Fruit fly (Drosophila melanogaster) whole organism, embryonic: ENCODE measurements around the gene CG32278.

Source experiments
- Atf3 ChIP-seq: fragments of 200-800 bp; sonication (Bioruptor generic); optimal IDR thresholded peaks from 3 replicates; lab custom pipeline; 2016; ENCODE audit warnings: missing biosample characterization, missing genetic modification characterization
- B-H1 ChIP-seq: fragments of 200-800 bp; sonication (Bioruptor generic); IDR thresholded peaks from 3 replicates; pipeline ENCODE4 v1.3.6; 2022; ENCODE audit warnings: missing biosample characterization, missing genetic modification characterization
- BEAF-32 ChIP-seq: fragments of 200-800 bp; sonication (Bioruptor generic); optimal IDR thresholded peaks from 3 replicates; lab custom pipeline; 2017; ENCODE audit warnings: missing biosample characterization, missing genetic modification characterization, mild to moderate bottlenecking, moderate library complexity, missing genetic modification reagents
- Blimp-1 ChIP-seq: fragments of 200-800 bp; sonication (Bioruptor generic); optimal IDR thresholded peaks from 3 replicates; lab custom pipeline; 2018; ENCODE audit warnings: missing biosample characterization, missing genetic modification characterization, mild to moderate bottlenecking, moderate library complexity, missing genetic modification reagents
- CG10267 ChIP-seq: fragments of 200-800 bp; sonication (Bioruptor generic); optimal IDR thresholded peaks from 2 replicates; lab custom pipeline; 2018; ENCODE audit warnings: missing biosample characterization, mild to moderate bottlenecking, missing genetic modification characterization, moderate library complexity
- CG10321 ChIP-seq: fragments of 200-800 bp; sonication (Bioruptor generic); IDR thresholded peaks from 2 replicates; pipeline ENCODE4 v1.3.6; 2022; ENCODE audit warnings: missing biosample characterization, missing genetic modification characterization
- CG10543 ChIP-seq: fragments of 200-800 bp; sonication (Bioruptor generic); optimal IDR thresholded peaks from 3 replicates; lab custom pipeline; 2017; ENCODE audit warnings: missing biosample characterization, mild to moderate bottlenecking, missing genetic modification characterization, moderate library complexity
- CG11456 ChIP-seq: fragments of 200-800 bp; sonication (Bioruptor generic); IDR thresholded peaks from 3 replicates; pipeline ENCODE4 v1.3.6; 2022; ENCODE audit warnings: missing biosample characterization, missing genetic modification characterization
- CG1529 ChIP-seq: fragments of 200-800 bp; sonication (Bioruptor generic); optimal IDR thresholded peaks from 3 replicates; lab custom pipeline; 2018; ENCODE audit warnings: missing biosample characterization, missing genetic modification characterization
- CG15479 ChIP-seq: fragments of 200-800 bp; sonication (Bioruptor generic); optimal IDR thresholded peaks from 3 replicates; lab custom pipeline; 2019; ENCODE audit warnings: missing biosample characterization, mild to moderate bottlenecking, missing genetic modification characterization, moderate library complexity
- CG1792 ChIP-seq: fragments of 200-800 bp; sonication (Bioruptor generic); optimal IDR thresholded peaks from 2 replicates; lab custom pipeline; 2016; ENCODE audit warnings: missing biosample characterization, missing genetic modification characterization
- CG2199 ChIP-seq: fragments of 200-800 bp; sonication (Bioruptor generic); IDR thresholded peaks from 3 replicates; pipeline ENCODE4 v1.3.6; 2022; ENCODE audit warnings: missing biosample characterization, missing genetic modification characterization
- CG31224 ChIP-seq: fragments of 200-800 bp; sonication (Bioruptor generic); IDR thresholded peaks from 2 replicates; pipeline ENCODE4 v1.3.6; 2022; ENCODE audit warnings: missing biosample characterization, missing genetic modification characterization
- CG43689 ChIP-seq: fragments of 200-800 bp; sonication (Bioruptor generic); IDR thresholded peaks from 2 replicates; pipeline ENCODE4 v1.3.6; 2022; ENCODE audit warnings: missing biosample characterization, missing genetic modification characterization
- CG4404 ChIP-seq: fragments of 200-800 bp; sonication (Bioruptor generic); IDR thresholded peaks from 2 replicates; pipeline ENCODE4 v1.3.6; 2022; ENCODE audit warnings: missing biosample characterization, missing genetic modification characterization
- CG4424 ChIP-seq: fragments of 200-800 bp; sonication (Bioruptor generic); optimal IDR thresholded peaks from 3 replicates; lab custom pipeline; 2016; ENCODE audit warnings: missing biosample characterization, missing genetic modification characterization
- CG4730 ChIP-seq: fragments of 200-800 bp; sonication (Bioruptor generic); IDR thresholded peaks from 2 replicates; pipeline ENCODE4 v1.3.6; 2022; ENCODE audit warnings: missing biosample characterization, missing genetic modification characterization
- CG7786 ChIP-seq: fragments of 200-800 bp; sonication (Bioruptor generic); optimal IDR thresholded peaks from 2 replicates; lab custom pipeline; 2016; ENCODE audit warnings: missing biosample characterization, missing genetic modification characterization
- CG8765 ChIP-seq: fragments of 200-800 bp; sonication (Bioruptor generic); IDR thresholded peaks from 2 replicates; pipeline ENCODE4 v1.3.6; 2022; ENCODE audit warnings: missing biosample characterization, missing genetic modification characterization
- CG9797 ChIP-seq: fragments of 200-800 bp; sonication (Bioruptor generic); optimal IDR thresholded peaks from 3 replicates; lab custom pipeline; 2018; ENCODE audit warnings: missing biosample characterization, mild to moderate bottlenecking, missing genetic modification characterization
- CG9817 ChIP-seq: fragments of 200-800 bp; sonication (Bioruptor generic); optimal IDR thresholded peaks from 2 replicates; lab custom pipeline; 2018; ENCODE audit warnings: missing biosample characterization, mild to moderate bottlenecking, missing genetic modification characterization, moderate library complexity
- CTCF ChIP-seq: fragments of 200-800 bp; sonication (Bioruptor generic); optimal IDR thresholded peaks from 2 replicates; lab custom pipeline; 2017; ENCODE audit warnings: missing biosample characterization, mild to moderate bottlenecking, missing genetic modification characterization, moderate library complexity
- Dip2 ChIP-seq: fragments of 200-800 bp; sonication (Bioruptor generic); IDR thresholded peaks from 2 replicates; pipeline ENCODE4 v1.3.6; 2022; ENCODE audit warnings: missing biosample characterization, missing genetic modification characterization
- Ets97D ChIP-seq: fragments of 200-800 bp; sonication (Bioruptor generic); optimal IDR thresholded peaks from 3 replicates; lab custom pipeline; 2016; ENCODE audit warnings: missing biosample characterization, missing genetic modification characterization
- HLH54F ChIP-seq: fragments of 200-800 bp; sonication (Bioruptor generic); optimal IDR thresholded peaks from 3 replicates; lab custom pipeline; 2016; ENCODE audit warnings: missing biosample characterization, missing genetic modification characterization
- Hr3 ChIP-seq: fragments of 200-800 bp; sonication (Bioruptor generic); optimal IDR thresholded peaks from 3 replicates; lab custom pipeline; 2016; ENCODE audit warnings: missing biosample characterization, missing genetic modification characterization
- MESR4 ChIP-seq: fragments of 200-800 bp; sonication (Bioruptor generic); optimal IDR thresholded peaks from 2 replicates; lab custom pipeline; 2018; ENCODE audit warnings: missing biosample characterization, mild to moderate bottlenecking, missing genetic modification characterization, moderate library complexity
- NfI ChIP-seq: fragments of 200-800 bp; sonication (Bioruptor generic); optimal IDR thresholded peaks from 3 replicates; lab custom pipeline; 2018; ENCODE audit warnings: missing biosample characterization, mild to moderate bottlenecking, missing genetic modification characterization, moderate library complexity
- Ptx1 ChIP-seq: fragments of 200-800 bp; sonication (Bioruptor generic); IDR thresholded peaks from 2 replicates; pipeline ENCODE4 v1.3.6; 2022; ENCODE audit warnings: missing biosample characterization, missing genetic modification characterization
- amos ChIP-seq: fragments of 200-800 bp; sonication (Bioruptor generic); IDR thresholded peaks from 2 replicates; pipeline ENCODE4 v1.3.6; 2022; ENCODE audit warnings: missing biosample characterization, missing genetic modification characterization; ENCODE audit not compliant: partially characterized antibody
- bab2 ChIP-seq: fragments of 200-800 bp; sonication (Bioruptor generic); optimal IDR thresholded peaks from 2 replicates; lab custom pipeline; 2016; ENCODE audit warnings: missing biosample characterization, missing genetic modification characterization
- bigmax ChIP-seq: fragments of 200-800 bp; sonication (Bioruptor generic); optimal IDR thresholded peaks from 2 replicates; lab custom pipeline; 2018; ENCODE audit warnings: missing biosample characterization, mild to moderate bottlenecking, missing genetic modification characterization
- chinmo ChIP-seq: fragments of 200-800 bp; sonication (Bioruptor generic); IDR thresholded peaks from 4 replicates; pipeline ENCODE4 v1.3.6; 2022; ENCODE audit warnings: missing biosample characterization, missing genetic modification characterization; ENCODE audit not compliant: partially characterized antibody
- crp ChIP-seq, 2 experiments: fragments of 200-800 bp; sonication (Bioruptor generic); optimal IDR thresholded peaks; 2 replicates in 1 of 2; 3 replicates in 1 of 2; lab custom pipeline; 2017; ENCODE audit warnings: missing biosample characterization in 2 of 2, missing genetic modification characterization in 2 of 2, mild to moderate bottlenecking in 1 of 2, moderate library complexity in 1 of 2
- dmrt99B ChIP-seq: fragments of 200-800 bp; sonication (Bioruptor generic); optimal IDR thresholded peaks from 2 replicates; lab custom pipeline; 2018; ENCODE audit warnings: missing biosample characterization, mild to moderate bottlenecking, missing genetic modification characterization, moderate library complexity
- ems ChIP-seq: fragments of 200-800 bp; sonication (Bioruptor generic); optimal IDR thresholded peaks from 3 replicates; lab custom pipeline; 2016; ENCODE audit warnings: missing biosample characterization, missing genetic modification characterization
- eve ChIP-seq, 2 experiments: fragments of >200 bp; optimal IDR thresholded peaks; 2 replicates each; lab custom pipeline; 2017; ENCODE audit warnings: missing biosample characterization in 2 of 2, missing genetic modification characterization in 2 of 2
- fd64A ChIP-seq: fragments of 200-800 bp; sonication (Bioruptor generic); optimal IDR thresholded peaks from 3 replicates; lab custom pipeline; 2018; ENCODE audit warnings: missing biosample characterization, mild to moderate bottlenecking, missing genetic modification characterization
- ftz-f1 ChIP-seq: fragments of 200-800 bp; sonication (Bioruptor generic); optimal IDR thresholded peaks from 2 replicates; lab custom pipeline; 2016; ENCODE audit warnings: missing biosample characterization, missing genetic modification characterization
- gcm ChIP-seq: fragments of 200-800 bp; sonication (Bioruptor generic); optimal IDR thresholded peaks from 2 replicates; lab custom pipeline; 2019; ENCODE audit warnings: missing biosample characterization, mild to moderate bottlenecking, missing genetic modification characterization, moderate library complexity
- gem ChIP-seq: fragments of 200-800 bp; sonication (Bioruptor generic); optimal IDR thresholded peaks from 2 replicates; lab custom pipeline; 2019; ENCODE audit warnings: missing biosample characterization, mild to moderate bottlenecking, missing genetic modification characterization, moderate library complexity
- grau ChIP-seq: fragments of 200-800 bp; optimal IDR thresholded peaks from 3 replicates; lab custom pipeline; 2019; ENCODE audit warnings: missing biosample characterization, mild to moderate bottlenecking, missing genetic modification characterization, moderate library complexity
- gsb ChIP-seq: fragments of 200-800 bp; sonication (Bioruptor generic); IDR thresholded peaks from 2 replicates; pipeline ENCODE4 v1.3.6; 2022; ENCODE audit warnings: missing biosample characterization, missing genetic modification characterization
- gt ChIP-seq: fragments of 200-800 bp; sonication (Bioruptor generic); IDR thresholded peaks from 2 replicates; pipeline ENCODE4 v1.3.6; 2022; ENCODE audit warnings: missing biosample characterization, missing genetic modification characterization
- her ChIP-seq: fragments of 200-800 bp; sonication (Bioruptor generic); optimal IDR thresholded peaks from 2 replicates; lab custom pipeline; 2016; ENCODE audit warnings: missing biosample characterization, missing genetic modification characterization
- ind ChIP-seq: fragments of 200-800 bp; sonication (Bioruptor generic); optimal IDR thresholded peaks from 3 replicates; lab custom pipeline; 2016; ENCODE audit warnings: missing biosample characterization, missing genetic modification characterization
- klu ChIP-seq: fragments of 200-800 bp; sonication (Bioruptor generic); IDR thresholded peaks from 2 replicates; pipeline ENCODE4 v1.3.6; 2022; ENCODE audit warnings: missing biosample characterization, missing genetic modification characterization
- lola ChIP-seq, 3 experiments: fragments of >200 bp in 2 of 3; fragments of 200-800 bp in 1 of 3; sonication (Bioruptor generic) in 1 of 3; optimal IDR thresholded peaks; 2 replicates each; lab custom pipeline; 2017 to 2019; ENCODE audit warnings: missing biosample characterization in 3 of 3, missing genetic modification characterization in 3 of 3, mild to moderate bottlenecking in 1 of 3, moderate library complexity in 1 of 3
- p53 ChIP-seq: fragments of 200-800 bp; sonication (Bioruptor generic); optimal IDR thresholded peaks from 2 replicates; lab custom pipeline; 2016; ENCODE audit warnings: missing biosample characterization, missing genetic modification characterization
- pita ChIP-seq: fragments of 200-800 bp; sonication (Bioruptor generic); optimal IDR thresholded peaks from 2 replicates; lab custom pipeline; 2017; ENCODE audit warnings: missing biosample characterization, mild to moderate bottlenecking, missing genetic modification characterization
- slou ChIP-seq: fragments of 200-800 bp; sonication (Bioruptor generic); optimal IDR thresholded peaks from 3 replicates; lab custom pipeline; 2016; ENCODE audit warnings: missing biosample characterization, missing genetic modification characterization
- sob ChIP-seq: fragments of 200-800 bp; sonication (Bioruptor generic); IDR thresholded peaks from 2 replicates; pipeline ENCODE4 v1.3.6; 2022; ENCODE audit warnings: missing biosample characterization, missing genetic modification characterization

The CG32278 gene

DNA sequence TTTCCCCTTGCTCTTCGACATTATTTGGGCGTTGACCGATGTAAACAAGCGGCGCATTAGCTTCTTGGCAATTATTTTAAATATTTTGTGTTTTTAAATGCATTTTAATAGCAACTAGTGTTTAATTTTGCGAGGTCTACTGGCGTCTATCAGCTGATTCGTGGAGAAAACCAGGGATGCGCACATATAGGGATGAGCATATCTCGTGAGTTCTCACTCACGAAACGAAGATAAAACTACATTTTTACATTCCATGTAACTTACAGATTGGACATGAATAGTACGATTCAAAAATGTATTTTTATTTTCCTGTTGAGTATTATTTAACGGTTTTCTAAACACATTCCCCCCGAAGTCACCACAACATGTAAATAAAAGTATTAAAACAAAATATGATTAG, 28.4 kb downstream of the CG32278 start, which contains the start of gene CG14966 (continued):
- TF ChIP-seq CG1529 (GFP tag; lab: Kevin White, UChicago) (no peak), amos (peak; percentile 94), CG8765 (GFP tag; lab: Robert Waterston, UW) (no peak), CG4404 (GFP tag; lab: Robert Waterston, UW) (no peak), slou (GFP tag; lab: Kevin White, UChicago) (no peak), BEAF-32 (GFP tag; lab: Kevin White, UChicago) (peak; percentile 90), CG10543 (peak; percentile 13), her (GFP tag; lab: Kevin White, UChicago) (no peak), gt (GFP tag; lab: Robert Waterston, UW) (no peak), gcm (GFP tag; lab: Kevin White, UChicago) (no peak), CG1792 (no peak), CG10321 (GFP tag; lab: Robert Waterston, UW) (no peak), CG15479 (no peak), CG2199 (GFP tag; lab: Robert Waterston, UW) (peak; percentile 22; the same call in 2 of the 3 replicates), MESR4 (GFP tag; lab: Kevin White, UChicago) (peak; percentile 62), CG7786 (peak; percentile 0), Ets97D (GFP tag; lab: Kevin White, UChicago) (peak; percentile 67), CG9797 (GFP tag; lab: Kevin White, UChicago) (peak; percentile 35), bab2 (GFP tag; lab: Kevin White, UChicago) (peak; percentile 10), Hr3 (GFP tag; lab: Kevin White, UChicago) (no peak), pita (GFP tag; lab: Kevin White, UChicago) (no peak), CG43689 (GFP tag; lab: Robert Waterston, UW) (no peak), Ptx1 (peak; percentile 23; the same call in 1 of the 2 replicates), B-H1 (no peak), CG4730 (GFP tag; lab: Robert Waterston, UW) (no peak), CG31224 (no peak), p53 (GFP tag; lab: Kevin White, UChicago) (peak; percentile 11), CG4424 (peak; percentile 1), lola (GFP tag; optimal IDR thresholded peaks at IDR 0.05; lab: Kevin White, UChicago) (no peak), HLH54F (GFP tag; lab: Kevin White, UChicago) (peak; percentile 42), eve (GFP tag; optimal IDR thresholded peaks at IDR 0.05; lab: Kevin White, UChicago) (no peak), ind (GFP tag; lab: Kevin White, UChicago) (peak; percentile 19), ftz-f1 (GFP tag; lab: Kevin White, UChicago) (no peak), grau (tag; lab: Kevin White, UChicago) (peak; percentile 34), Dip2 (GFP tag; lab: Robert Waterston, UW) (no peak), NfI (no peak), CG9817 (tag; lab: Kevin White, UChicago) (peak; percentile 6), dmrt99B (tag; lab: Kevin White, UChicago) (no peak), fd64A (GFP tag; lab: Kevin White, UChicago) (no peak), gem (tag; lab: Kevin White, UChicago) (peak; percentile 33), Atf3 (GFP tag; lab: Kevin White, UChicago) (no peak), bigmax (GFP tag; lab: Kevin White, UChicago) (peak; percentile 8), chinmo (GFP tag; lab: Robert Waterston, UW) (peak; percentile 53; the same call in 1 of the 4 replicates), gsb (GFP tag; lab: Robert Waterston, UW) (no peak), CG10267 (peak; percentile 68), klu (GFP tag; lab: Robert Waterston, UW) (no peak), ems (GFP tag; lab: Kevin White, UChicago) (no peak), crp (GFP tag; optimal IDR thresholded peaks at IDR 0.05; lab: Kevin White, UChicago) (peak; percentile 84 to 98), Blimp-1 (GFP tag; lab: Kevin White, UChicago) (no peak), sob (GFP tag; lab: Robert Waterston, UW) (0 out of 2 replicates have a peak, but pooled peaks have one; percentile 38), CTCF (peak; percentile 72), CG11456 (GFP tag; lab: Robert Waterston, UW) (no peak)
